Worm (Caenorhabditis elegans): Measurements from ENCODE around the gene cls-2.

cls-2 gene

ce11 chrIII:9058959-9059534 lies 4.2 kb downstream of the cls-2 start, which contains the start of gene gst-1 (continued):
- no peak for TF ChIP-seq Y53F4B.3 (GFP tag; IDR thresholded peaks at IDR 0.05)
- TF ChIP-seq nhr-80 (tag; optimal IDR thresholded peaks at IDR 0.05) = peak; percentile 44
- no peak for TF ChIP-seq snpc-4 (GFP tag; optimal IDR thresholded peaks at IDR 0.05)
- no peak for TF ChIP-seq snpc-4 (tag; optimal IDR thresholded peaks at IDR 0.05)
- TF ChIP-seq B0035.1 (tag; optimal IDR thresholded peaks at IDR 0.05) = no peak
- TF ChIP-seq cebp-1 (GFP tag; IDR thresholded peaks at IDR 0.05) = no peak
- peak; percentile 26 for TF ChIP-seq cebp-1 (tag; optimal IDR thresholded peaks at IDR 0.05)
- TF ChIP-seq attf-3 (GFP tag; conservative IDR thresholded peaks at IDR 0.05) = no peak
- TF ChIP-seq pha-4 (tag; optimal IDR thresholded peaks at IDR 0.05) = peak; percentile 28
- TF ChIP-seq lin-40 (tag; optimal IDR thresholded peaks at IDR 0.05) = peak; percentile 19
- peak; percentile 2 for TF ChIP-seq ceh-27 (GFP tag; optimal IDR thresholded peaks at IDR 0.05)

ce11 chrIII:9060267-9060666 lies 5.4 kb downstream of the cls-2 start:
- TF ChIP-seq ztf-26 (tag; optimal IDR thresholded peaks at IDR 0.05) (no peak), Y95B8A.8 (GFP tag; IDR thresholded peaks at IDR 0.05) (peak; percentile 58; the same call in 1 of the 2 replicates), lin-26 (GFP tag; IDR thresholded peaks at IDR 0.05) (0 out of 2 replicates have a peak, but pooled peaks have one; percentile 23), him-1 (tag; optimal IDR thresholded peaks at IDR 0.05) (peak; percentile 35), Y53F4B.3 (GFP tag; IDR thresholded peaks at IDR 0.05) (no peak), nhr-27 (tag; optimal IDR thresholded peaks at IDR 0.05) (no peak), lsy-27 (tag; optimal IDR thresholded peaks at IDR 0.05; ENCODE audit: borderline replicate concordance, insufficient read depth) (no peak), madf-3 (GFP tag; IDR thresholded peaks at IDR 0.05) (peak; percentile 77), F22D6.2 (tag; optimal IDR thresholded peaks at IDR 0.05) (no peak), mes-4 (tag; optimal IDR thresholded peaks at IDR 0.05) (peak; percentile 4), dpl-1 (GFP tag; optimal IDR thresholded peaks at IDR 0.05) (no peak), sptf-2 (GFP tag; optimal IDR thresholded peaks at IDR 0.05) (no peak), repo-1 (tag; optimal IDR thresholded peaks at IDR 0.05) (peak; percentile 80), mel-28 (tag; optimal IDR thresholded peaks at IDR 0.05; ENCODE audit: borderline replicate concordance) (no peak), tbx-9 (tag; optimal IDR thresholded peaks at IDR 0.05; ENCODE audit: borderline replicate concordance) (no peak), hrde-1 (tag; optimal IDR thresholded peaks at IDR 0.05; ENCODE audit: borderline replicate concordance) (peak; percentile 78), dpff-1 (tag; optimal IDR thresholded peaks at IDR 0.05) (no peak), B0019.2 (GFP tag; conservative IDR thresholded peaks at IDR 0.05) (no peak), lag-1 (GFP tag; IDR thresholded peaks at IDR 0.05) (no peak), pha-4 (tag; optimal IDR thresholded peaks at IDR 0.05) (no peak), egl-18 (GFP tag; IDR thresholded peaks at IDR 0.05) (no peak), Y79H2A.3 (GFP tag; conservative IDR thresholded peaks at IDR 0.05) (no peak), ztf-28 (GFP tag; IDR thresholded peaks at IDR 0.05) (no peak), ztf-18 (tag; optimal IDR thresholded peaks at IDR 0.05) (peak; percentile 3), snpc-1.3 (tag; optimal IDR thresholded peaks at IDR 0.05; ENCODE audit: insufficient read depth) (no peak), cebp-1 (GFP tag; IDR thresholded peaks at IDR 0.05) (no peak), cebp-1 (tag; optimal IDR thresholded peaks at IDR 0.05) (peak; percentile 54), atf-7 (tag; optimal IDR thresholded peaks at IDR 0.05) (peak; percentile 75), lin-35 (GFP tag; optimal IDR thresholded peaks at IDR 0.05) (no peak), Y56A3A.18 (GFP tag; IDR thresholded peaks at IDR 0.05) (no peak), tlf-1 (GFP tag; optimal IDR thresholded peaks at IDR 0.05) (peak; percentile 73), nfyb-1 (GFP tag; IDR thresholded peaks at IDR 0.05) (peak; percentile 79), F52B5.7 (tag; optimal IDR thresholded peaks at IDR 0.05) (no peak), madf-8 (GFP tag; conservative IDR thresholded peaks at IDR 0.05) (no peak), ceh-40 (GFP tag; IDR thresholded peaks at IDR 0.05) (no peak), snpc-4 (GFP tag; optimal IDR thresholded peaks at IDR 0.05) (no peak), snpc-4 (tag; optimal IDR thresholded peaks at IDR 0.05) (peak in 2 of 4 experiments; percentile 14 to 28), attf-5 (GFP tag; optimal IDR thresholded peaks at IDR 0.05) (no peak), rcor-1 (GFP tag; IDR thresholded peaks at IDR 0.05) (no peak), hsf-1 (GFP tag; IDR thresholded peaks at IDR 0.05) (0 out of 2 replicates have a peak, but pooled peaks have one; percentile 23), xnd-1 (tag; optimal IDR thresholded peaks at IDR 0.05) (no peak)
